Worm (Caenorhabditis elegans): ENCODE data around the gene rme-2.

The rme-2 gene

ce11 chrIV:5502610-5503009 lies 32.8 kb downstream of the rme-2 start:
- TF ChIP-seq R02D3.7 (tag; optimal IDR thresholded peaks at IDR 0.05) = no peak
- no peak for TF ChIP-seq elt-1 (tag; optimal IDR thresholded peaks at IDR 0.05)
- no peak for TF ChIP-seq sma-3 (GFP tag; optimal IDR thresholded peaks at IDR 0.05)
- no peak for TF ChIP-seq skn-1 (tag; optimal IDR thresholded peaks at IDR 0.05)

DNA sequence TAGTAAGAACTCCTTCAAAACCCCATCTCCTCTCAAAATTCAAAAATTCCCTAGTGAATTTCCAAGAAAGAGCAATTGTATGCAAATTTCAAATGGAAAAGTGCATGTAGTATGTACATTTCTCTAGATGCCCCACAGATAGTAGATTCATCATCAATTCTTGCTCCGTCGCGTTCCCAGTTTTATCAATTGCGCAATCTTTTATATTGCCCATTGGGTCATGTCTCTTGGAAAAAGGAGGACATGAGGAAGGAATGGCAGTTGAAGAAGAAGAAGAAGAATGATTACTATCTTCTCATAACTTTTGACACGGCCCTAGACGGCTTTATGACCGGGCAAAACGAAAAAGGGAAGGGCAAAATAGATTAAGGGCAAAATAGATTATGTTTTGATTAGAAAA lies 36.8 kb downstream of the rme-2 start:
- TF ChIP-seq ztf-4 (tag; optimal IDR thresholded peaks at IDR 0.05) (no peak), lin-13 (GFP tag; optimal IDR thresholded peaks at IDR 0.05) (no peak), elt-1 (tag; optimal IDR thresholded peaks at IDR 0.05) (peak; percentile 20), zag-1 (tag; optimal IDR thresholded peaks at IDR 0.05) (peak; percentile 12), mab-5 (tag; optimal IDR thresholded peaks at IDR 0.05) (peak; percentile 71), sma-9 (GFP tag; optimal IDR thresholded peaks at IDR 0.05) (peak; percentile 7), sma-9 (tag; optimal IDR thresholded peaks at IDR 0.05) (no peak)

DNA sequence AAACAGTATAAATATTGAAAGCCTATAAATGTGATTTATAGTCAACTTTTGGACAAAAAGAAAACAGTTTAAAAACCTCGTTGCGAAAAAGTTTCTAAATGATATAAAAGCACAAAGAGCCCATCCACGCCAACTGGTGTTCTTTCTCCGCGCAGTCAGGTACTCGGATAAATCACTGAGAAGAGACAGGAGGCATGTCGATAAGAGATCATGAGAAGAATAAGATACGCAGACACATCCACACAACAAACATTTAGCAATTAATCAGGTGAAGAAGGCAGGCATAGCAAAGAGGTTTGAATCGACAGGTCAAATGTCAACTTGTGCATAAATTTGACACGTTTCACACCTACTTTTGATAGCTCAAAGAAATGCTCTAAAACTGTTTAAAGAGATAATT lies 37.9 kb downstream of the rme-2 start:
- peak; percentile 4 for TF ChIP-seq C34F6.9 (tag; optimal IDR thresholded peaks at IDR 0.05)
- no peak for TF ChIP-seq gmeb-1 (tag; optimal IDR thresholded peaks at IDR 0.05)

DNA sequence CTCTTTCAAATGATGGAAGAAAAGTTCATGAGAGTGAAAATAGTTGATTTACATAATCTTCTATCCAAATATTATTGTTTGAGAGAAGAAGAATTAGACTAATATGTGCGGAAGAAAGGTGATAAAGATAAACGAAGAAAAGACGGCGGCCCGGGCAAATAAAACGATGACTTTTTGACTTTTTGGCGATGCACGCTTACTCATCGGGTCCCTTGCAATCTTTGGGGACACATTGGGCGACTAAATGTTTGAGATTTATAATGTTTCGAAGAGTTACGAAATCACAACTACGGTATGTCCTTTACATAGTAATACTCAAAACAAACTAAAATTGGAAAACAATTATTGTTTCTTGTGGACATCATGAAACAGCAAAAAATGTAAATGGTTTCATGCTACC lies 45.0 kb downstream of the rme-2 start:
- no peak for TF ChIP-seq unc-62 (GFP tag; optimal IDR thresholded peaks at IDR 0.05)
- no peak for TF ChIP-seq sma-3 (GFP tag; optimal IDR thresholded peaks at IDR 0.05)
- no peak for TF ChIP-seq sma-9 (GFP tag; optimal IDR thresholded peaks at IDR 0.05)
- TF ChIP-seq sma-9 (tag; optimal IDR thresholded peaks at IDR 0.05) = no peak
- no peak for TF ChIP-seq unc-55 (GFP tag; optimal IDR thresholded peaks at IDR 0.05)
- no peak for TF ChIP-seq aly-2 (tag; optimal IDR thresholded peaks at IDR 0.05)
- TF ChIP-seq nhr-23 (tag; optimal IDR thresholded peaks at IDR 0.05) = no peak

- TF ChIP-seq unc-55 (GFP tag; optimal IDR thresholded peaks at IDR 0.05) (peak; percentile 93), mab-5 (tag; optimal IDR thresholded peaks at IDR 0.05) (peak; percentile 76), nhr-129 (tag; optimal IDR thresholded peaks at IDR 0.05) (no peak), sem-4 (tag; optimal IDR thresholded peaks at IDR 0.05) (no peak)
These were observed 49.2 kb downstream of the rme-2 start for ce11 chrIV:5519044-5519443.
